Worm (Caenorhabditis elegans) whole organism, mixed stage, embryonic: ENCODE results near the gene frm-10.

ENCODE experiments used
- M03D4.4 ChIP-seq: sonication (generic microtip); optimal IDR thresholded peaks from 2 replicates; lab custom pipeline; 2017; ENCODE audit warnings: mild to moderate bottlenecking, missing genetic modification characterization, missing compliant biosample characterization
- cnd-1 ChIP-seq: fragments of 200-800 bp; sonication (Bioruptor generic); optimal IDR thresholded peaks from 2 replicates; lab custom pipeline; 2018; ENCODE audit warnings: mild to moderate bottlenecking, missing genetic modification characterization, missing compliant biosample characterization
- lin-13 ChIP-seq: fragments of 150-350 bp; optimal IDR thresholded peaks from 2 replicates; lab custom pipeline; 2014; ENCODE audit warnings: missing biosample characterization, missing genetic modification characterization
- lsy-2 ChIP-seq: fragments of 150-350 bp; optimal IDR thresholded peaks from 2 replicates; lab custom pipeline; 2014; ENCODE audit warnings: missing biosample characterization, missing genetic modification characterization
- mls-2 ChIP-seq: sonication (generic microtip); optimal IDR thresholded peaks from 2 replicates; lab custom pipeline; 2016; ENCODE audit warnings: mild to moderate bottlenecking, missing genetic modification characterization, moderate library complexity, missing compliant biosample characterization
- nhr-12 ChIP-seq: fragments of 150-350 bp; optimal IDR thresholded peaks from 2 replicates; lab custom pipeline; 2014; ENCODE audit warnings: missing biosample characterization, missing genetic modification characterization
- nhr-237 ChIP-seq: fragments of 150-350 bp; optimal IDR thresholded peaks from 2 replicates; lab custom pipeline; 2014; ENCODE audit warnings: missing biosample characterization, missing genetic modification characterization
- nhr-28 ChIP-seq: fragments of 150-350 bp; optimal IDR thresholded peaks from 2 replicates; lab custom pipeline; 2014; ENCODE audit warnings: missing biosample characterization, missing genetic modification characterization
- pha-4 ChIP-seq: fragments of 150-350 bp; optimal IDR thresholded peaks from 2 replicates; lab custom pipeline; 2018; ENCODE audit warnings: missing biosample characterization, missing genetic modification reagents, missing genetic modification characterization
- snpc-4 ChIP-seq: fragments of 150-350 bp; optimal IDR thresholded peaks from 2 replicates; lab custom pipeline; 2014; ENCODE audit warnings: missing biosample characterization, missing genetic modification characterization
- sptf-1 ChIP-seq: sonication (generic microtip); optimal IDR thresholded peaks from 2 replicates; lab custom pipeline; 2017; ENCODE audit warnings: mild to moderate bottlenecking, missing genetic modification characterization, moderate library complexity, missing compliant biosample characterization
- tbx-8 ChIP-seq: fragments of 200-800 bp; sonication (Bioruptor generic); optimal IDR thresholded peaks from 2 replicates; lab custom pipeline; 2018; ENCODE audit warnings: mild to moderate bottlenecking, missing genetic modification characterization, moderate library complexity, missing compliant biosample characterization
- unc-62 ChIP-seq: fragments of 150-350 bp; optimal IDR thresholded peaks from 2 replicates; lab custom pipeline; 2014; ENCODE audit warnings: missing biosample characterization, missing genetic modification reagents, missing genetic modification characterization
- ztf-11 ChIP-seq: fragments of 150-350 bp; optimal IDR thresholded peaks from 2 replicates; lab custom pipeline; 2014; ENCODE audit warnings: missing biosample characterization, missing genetic modification characterization

DNA sequence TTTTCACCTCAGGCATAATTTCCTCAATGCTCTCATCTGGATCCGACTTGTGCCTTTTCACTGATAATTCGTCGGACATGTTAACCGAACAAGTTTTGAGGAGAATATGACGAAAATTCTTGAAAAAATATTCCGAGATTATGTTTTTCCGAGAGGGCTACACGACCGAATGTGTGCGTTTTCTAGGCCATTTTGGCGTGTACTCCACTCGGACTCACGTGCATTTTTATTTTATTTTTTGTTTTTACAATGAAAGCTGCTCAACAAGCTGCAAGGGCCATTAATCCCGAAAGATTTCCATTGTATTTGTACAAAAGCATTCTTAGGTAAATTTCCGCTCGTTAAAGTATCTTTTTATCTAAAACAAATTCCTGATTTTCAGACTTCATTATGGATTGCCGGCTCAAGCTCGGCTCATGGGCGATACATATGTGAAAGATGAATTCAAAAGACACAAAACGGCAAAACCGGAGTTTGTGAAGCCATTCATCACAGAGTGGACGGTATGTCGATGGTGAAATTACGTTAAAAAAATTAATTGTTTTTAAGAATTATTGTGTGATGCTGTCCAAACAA, 5.3 kb downstream of the frm-10 start, which contains the start of the genes F25H9.6 and F25H9.7:
- TF ChIP-seq unc-62 (GFP tag; lab: Kevin White, UChicago) (no peak), pha-4 (tag; lab: Kevin White, UChicago) (no peak), ztf-11 (no peak), tbx-8 (no peak), nhr-28 (no peak), sptf-1 (tag; lab: Kevin White, UChicago) (peak; percentile 78), lin-13 (tag; lab: Kevin White, UChicago) (peak; percentile 33), nhr-12 (tag; lab: Kevin White, UChicago) (no peak), M03D4.4 (tag; lab: Kevin White, UChicago) (no peak), lsy-2 (tag; lab: Kevin White, UChicago) (no peak), nhr-237 (tag; lab: Kevin White, UChicago) (no peak), snpc-4 (tag; lab: Kevin White, UChicago) (no peak), mls-2 (tag; lab: Kevin White, UChicago) (no peak), cnd-1 (peak; percentile 55)
